Fruit fly (Drosophila melanogaster) whole organism, embryonic: ENCODE data around the gene CG15914.

Experiments
- Blimp-1 ChIP-seq: fragments of 200-800 bp; sonication (Bioruptor generic); optimal IDR thresholded peaks from 3 replicates; lab custom pipeline; 2018; ENCODE audit warnings: missing biosample characterization, missing genetic modification characterization, mild to moderate bottlenecking, moderate library complexity, missing genetic modification reagents
- BtbVII ChIP-seq: fragments of 200-800 bp; sonication (Bioruptor generic); optimal IDR thresholded peaks from 3 replicates; lab custom pipeline; 2017; ENCODE audit warnings: missing biosample characterization, mild to moderate bottlenecking, missing genetic modification characterization
- CG12942 ChIP-seq: fragments of 200-800 bp; sonication (Bioruptor generic); optimal IDR thresholded peaks from 3 replicates; lab custom pipeline; 2016; ENCODE audit warnings: missing biosample characterization, missing genetic modification characterization
- CG15479 ChIP-seq: fragments of 200-800 bp; sonication (Bioruptor generic); optimal IDR thresholded peaks from 3 replicates; lab custom pipeline; 2019; ENCODE audit warnings: missing biosample characterization, mild to moderate bottlenecking, missing genetic modification characterization, moderate library complexity
- CG15514 ChIP-seq: fragments of 200-800 bp; sonication (Bioruptor generic); optimal IDR thresholded peaks from 3 replicates; lab custom pipeline; 2017; ENCODE audit warnings: missing biosample characterization, missing genetic modification characterization, mild to moderate bottlenecking, moderate library complexity, missing genetic modification reagents
- CG32767 ChIP-seq: fragments of 200-800 bp; sonication (Bioruptor generic); IDR thresholded peaks from 2 replicates; pipeline ENCODE4 v1.3.6; 2022; ENCODE audit warnings: missing biosample characterization, missing genetic modification characterization
- CG34376 ChIP-seq: fragments of 200-800 bp; sonication (Bioruptor generic); optimal IDR thresholded peaks from 2 replicates; lab custom pipeline; 2018; ENCODE audit warnings: missing biosample characterization, mild to moderate bottlenecking, missing genetic modification characterization
- CG34422 ChIP-seq: fragments of 200-800 bp; sonication (Bioruptor generic); IDR thresholded peaks from 3 replicates; pipeline ENCODE4 v1.3.6; 2022; ENCODE audit warnings: missing biosample characterization, missing genetic modification characterization
- CG7745 ChIP-seq: fragments of 200-800 bp; sonication (Bioruptor generic); optimal IDR thresholded peaks from 2 replicates; lab custom pipeline; 2018; ENCODE audit warnings: missing biosample characterization, mild to moderate bottlenecking, missing genetic modification characterization, moderate library complexity
- CG8388 ChIP-seq: fragments of 200-800 bp; sonication (Bioruptor generic); optimal IDR thresholded peaks from 2 replicates; lab custom pipeline; 2019; ENCODE audit warnings: missing biosample characterization, mild to moderate bottlenecking, missing genetic modification characterization, moderate library complexity
- D ChIP-seq, 2 experiments: fragments of 200-800 bp in 1 of 2; fragments of >200 bp in 1 of 2; sonication (Bioruptor generic) in 1 of 2; optimal IDR thresholded peaks; 2 replicates in 1 of 2; 3 replicates in 1 of 2; lab custom pipeline; 2017; ENCODE audit warnings: mild to moderate bottlenecking in 1 of 2, missing biosample characterization in 1 of 2, missing genetic modification characterization in 1 of 2, missing genetic modification reagents in 1 of 2
- D19B ChIP-seq: fragments of 200-800 bp; sonication (Bioruptor generic); optimal IDR thresholded peaks from 2 replicates; lab custom pipeline; 2017; ENCODE audit warnings: missing biosample characterization, mild to moderate bottlenecking, missing genetic modification characterization
- Dip3 ChIP-seq: fragments of 200-800 bp; sonication (Bioruptor generic); optimal IDR thresholded peaks from 3 replicates; lab custom pipeline; 2016; ENCODE audit warnings: missing biosample characterization, missing genetic modification characterization
- Ets65A ChIP-seq: fragments of 200-800 bp; sonication (Bioruptor generic); peaks from one replicate; lab custom pipeline; 2016; ENCODE audit warnings: missing biosample characterization, missing genetic modification characterization
- HmgZ ChIP-seq: fragments of 200-800 bp; sonication (Bioruptor generic); optimal IDR thresholded peaks from 2 replicates; lab custom pipeline; 2018; ENCODE audit warnings: missing biosample characterization, mild to moderate bottlenecking, missing genetic modification characterization
- Hr39 ChIP-seq: fragments of >200 bp; optimal IDR thresholded peaks from 2 replicates; lab custom pipeline; 2017
- MESR4 ChIP-seq: fragments of 200-800 bp; sonication (Bioruptor generic); optimal IDR thresholded peaks from 2 replicates; lab custom pipeline; 2018; ENCODE audit warnings: missing biosample characterization, mild to moderate bottlenecking, missing genetic modification characterization, moderate library complexity
- Nf-YB ChIP-seq: fragments of 200-800 bp; sonication (Bioruptor generic); optimal IDR thresholded peaks from 3 replicates; lab custom pipeline; 2019; ENCODE audit warnings: missing biosample characterization, mild to moderate bottlenecking, missing genetic modification characterization, moderate library complexity
- Pdp1 ChIP-seq, 2 experiments: fragments of 200-800 bp; sonication (Bioruptor generic); optimal IDR thresholded peaks; 3 replicates each; lab custom pipeline; 2016; ENCODE audit warnings: missing biosample characterization in 2 of 2, missing genetic modification characterization in 2 of 2, mild to moderate bottlenecking in 1 of 2, moderate library complexity in 1 of 2
- Rx ChIP-seq: fragments of 200-800 bp; sonication (Bioruptor generic); IDR thresholded peaks from 2 replicates; pipeline ENCODE4 v1.3.6; 2022; ENCODE audit warnings: missing biosample characterization, missing genetic modification characterization
- Trl ChIP-seq, 3 experiments: fragments of >200 bp in 2 of 3; fragments of 200-800 bp in 1 of 3; sonication (Bioruptor generic) in 1 of 3; optimal IDR thresholded peaks; 2 replicates in 1 of 3; 3 replicates in 2 of 3; lab custom pipeline; 2016 to 2017; ENCODE audit warnings: missing biosample characterization in 1 of 3, missing genetic modification characterization in 1 of 3
- YL-1 ChIP-seq: fragments of 200-800 bp; sonication (Bioruptor generic); optimal IDR thresholded peaks from 3 replicates; lab custom pipeline; 2017; ENCODE audit warnings: missing biosample characterization, mild to moderate bottlenecking, missing genetic modification characterization
- cg ChIP-seq: fragments of 200-800 bp; sonication (Bioruptor generic); optimal IDR thresholded peaks from 3 replicates; lab custom pipeline; 2019; ENCODE audit warnings: missing biosample characterization, mild to moderate bottlenecking, missing genetic modification characterization, moderate library complexity
- chinmo ChIP-seq: fragments of 200-800 bp; sonication (Bioruptor generic); IDR thresholded peaks from 4 replicates; pipeline ENCODE4 v1.3.6; 2022; ENCODE audit warnings: missing biosample characterization, missing genetic modification characterization; ENCODE audit not compliant: partially characterized antibody
- crol ChIP-seq: fragments of 200-800 bp; sonication (Bioruptor generic); IDR thresholded peaks from 2 replicates; pipeline ENCODE4 v1.3.6; 2022; ENCODE audit warnings: missing biosample characterization, missing genetic modification characterization
- disco-r ChIP-seq: fragments of 200-800 bp; sonication (Bioruptor generic); optimal IDR thresholded peaks from 2 replicates; lab custom pipeline; 2016; ENCODE audit warnings: missing biosample characterization, missing genetic modification characterization
- ewg ChIP-seq: fragments of 200-800 bp; sonication (Bioruptor generic); optimal IDR thresholded peaks from 3 replicates; lab custom pipeline; 2017; ENCODE audit warnings: mild to moderate bottlenecking, missing biosample characterization, missing genetic modification reagents, missing genetic modification characterization
- grau ChIP-seq: fragments of 200-800 bp; optimal IDR thresholded peaks from 3 replicates; lab custom pipeline; 2019; ENCODE audit warnings: missing biosample characterization, mild to moderate bottlenecking, missing genetic modification characterization, moderate library complexity
- hbn ChIP-seq: fragments of 200-800 bp; sonication (Bioruptor generic); IDR thresholded peaks from 2 replicates; pipeline ENCODE4 v1.3.6; 2022; ENCODE audit warnings: missing biosample characterization, missing genetic modification characterization; ENCODE audit not compliant: partially characterized antibody
- kay ChIP-seq: fragments of 200-800 bp; sonication (Bioruptor generic); optimal IDR thresholded peaks from 2 replicates; lab custom pipeline; 2016; ENCODE audit warnings: missing biosample characterization, missing genetic modification characterization
- lbe ChIP-seq: fragments of 200-800 bp; sonication (Bioruptor generic); optimal IDR thresholded peaks from 2 replicates; lab custom pipeline; 2016; ENCODE audit warnings: missing biosample characterization, mild to moderate bottlenecking, missing genetic modification characterization
- nerfin-1 ChIP-seq: fragments of 200-800 bp; sonication (Bioruptor generic); optimal IDR thresholded peaks from 3 replicates; lab custom pipeline; 2019; ENCODE audit warnings: missing biosample characterization, mild to moderate bottlenecking, missing genetic modification characterization, moderate library complexity
- nom ChIP-seq: fragments of 200-800 bp; sonication (Bioruptor generic); optimal IDR thresholded peaks from 2 replicates; lab custom pipeline; 2017; ENCODE audit warnings: missing biosample characterization, missing genetic modification characterization, mild to moderate bottlenecking, moderate library complexity, missing genetic modification reagents
- oc ChIP-seq: fragments of 200-800 bp; sonication (Bioruptor generic); optimal IDR thresholded peaks from 2 replicates; lab custom pipeline; 2018; ENCODE audit warnings: missing biosample characterization, mild to moderate bottlenecking, missing genetic modification characterization, moderate library complexity
- phol ChIP-seq: fragments of 200-800 bp; sonication (Bioruptor generic); optimal IDR thresholded peaks from 3 replicates; lab custom pipeline; 2018; ENCODE audit warnings: missing biosample characterization, mild to moderate bottlenecking, missing genetic modification characterization, moderate library complexity
- row ChIP-seq: fragments of 200-800 bp; sonication (Bioruptor generic); IDR thresholded peaks from 3 replicates; pipeline ENCODE4 v1.3.6; 2022; ENCODE audit warnings: missing biosample characterization, missing genetic modification characterization
- sd ChIP-seq: fragments of 200-800 bp; sonication (Bioruptor generic); optimal IDR thresholded peaks from 3 replicates; lab custom pipeline; 2018; ENCODE audit warnings: missing biosample characterization, mild to moderate bottlenecking, missing genetic modification characterization, moderate library complexity
- sens ChIP-seq: fragments of 200-800 bp; sonication (Bioruptor generic); peaks from one replicate; lab custom pipeline; 2016; ENCODE audit warnings: missing biosample characterization, missing genetic modification characterization
- tll ChIP-seq, 2 experiments: fragments of 200-800 bp in 1 of 2; fragments of >200 bp in 1 of 2; sonication (Bioruptor generic) in 1 of 2; optimal IDR thresholded peaks; 2 replicates each; lab custom pipeline; 2017 to 2019; ENCODE audit warnings: missing biosample characterization in 2 of 2, missing genetic modification characterization in 2 of 2, mild to moderate bottlenecking in 1 of 2, moderate library complexity in 1 of 2
- wdn ChIP-seq: fragments of 200-800 bp; sonication (Bioruptor generic); IDR thresholded peaks from 2 replicates; pipeline ENCODE4 v1.3.6; 2022; ENCODE audit warnings: missing biosample characterization, missing genetic modification characterization
- yki ChIP-seq: fragments of >200 bp; optimal IDR thresholded peaks from 3 replicates; lab custom pipeline; 2018
- z ChIP-seq: fragments of 200-800 bp; sonication (Bioruptor generic); IDR thresholded peaks from 3 replicates; pipeline ENCODE4 v1.3.6; 2022; ENCODE audit warnings: missing biosample characterization, missing genetic modification characterization

The CG15914 gene

DNA sequence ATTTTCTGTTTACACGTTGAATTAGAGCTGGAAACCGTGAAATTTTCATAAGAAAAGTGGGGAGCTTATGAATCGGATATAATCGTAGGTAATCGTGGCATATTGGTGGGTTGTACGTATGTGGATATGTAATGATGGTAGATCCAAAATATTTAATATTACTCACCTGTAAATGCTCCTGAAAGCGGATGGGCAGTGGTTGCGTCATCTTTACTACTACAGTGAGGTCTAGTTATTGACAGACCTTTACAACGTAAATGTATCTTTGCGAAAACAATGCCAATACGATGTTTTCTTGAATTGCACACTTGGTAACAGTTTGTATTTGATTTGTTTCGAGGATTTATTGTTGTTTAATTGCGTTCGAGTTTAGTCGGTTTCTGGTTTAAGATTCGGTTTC, 19.3 kb upstream of the CG15914 start:
- peak; percentile 70 for TF ChIP-seq grau (tag; lab: Kevin White, UChicago)
- no peak for TF ChIP-seq sd (tag; lab: Kevin White, UChicago)
- no peak for TF ChIP-seq z (GFP tag; lab: Robert Waterston, UW)
- peak in 1 of 2 experiments; percentile 80 for TF ChIP-seq Pdp1 (GFP tag; optimal IDR thresholded peaks at IDR 0.05; lab: Kevin White, UChicago)
- peak; percentile 56 for TF ChIP-seq sens (GFP tag; lab: Kevin White, UChicago)

DNA sequence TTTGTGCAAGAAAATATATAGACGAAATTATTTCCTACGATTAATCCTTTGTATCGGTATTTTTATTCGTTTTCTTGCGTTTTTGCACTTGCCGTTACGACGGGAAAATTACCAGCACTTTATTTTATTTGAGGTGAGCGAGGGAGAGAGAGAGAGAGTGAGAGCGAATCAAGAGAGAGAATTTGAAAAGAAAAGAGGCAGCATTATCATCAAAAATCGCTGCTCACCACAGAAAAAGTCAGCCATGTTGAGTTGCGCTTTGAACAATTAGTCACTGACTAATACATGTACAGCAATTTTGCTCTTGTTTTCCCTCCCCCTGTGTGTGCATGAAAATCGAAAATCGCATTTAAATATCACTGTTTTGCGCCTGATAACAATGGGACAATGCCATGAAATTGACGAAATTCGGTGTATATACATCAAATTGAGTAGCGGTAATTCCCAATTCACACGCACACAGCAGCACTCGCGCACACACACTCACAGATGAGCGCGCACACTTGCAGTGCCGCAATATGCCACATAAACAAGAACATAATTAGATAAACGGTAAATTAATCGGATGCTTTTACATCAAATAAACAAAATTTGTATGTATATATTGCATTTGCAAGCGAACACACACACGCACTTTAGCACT, 18.5 kb upstream of the CG15914 start:
- TF ChIP-seq disco-r (no peak), BtbVII (peak; percentile 24), ewg (GFP tag; lab: Kevin White, UChicago) (peak; percentile 9), cg (peak; percentile 95), Trl (optimal IDR thresholded peaks at IDR 0.05; lab: Kevin White, UChicago) (peak; percentile 89 to 96), Trl (GFP tag; optimal IDR thresholded peaks at IDR 0.05; lab: Kevin White, UChicago) (peak; percentile 5), crol (0 out of 2 replicates have a peak, but pooled peaks have one; percentile 9), lbe (GFP tag; lab: Kevin White, UChicago) (peak; percentile 52), row (GFP tag; lab: Robert Waterston, UW) (peak; percentile 18; the same call in 1 of the 3 replicates), nerfin-1 (peak; percentile 75), Hr39 (lab: Kevin White, UChicago) (no peak), hbn (peak; percentile 39; the same call in 1 of the 2 replicates), CG34376 (peak; percentile 49), kay (peak; percentile 81), Blimp-1 (no peak), HmgZ (no peak), CG7745 (tag; lab: Kevin White, UChicago) (peak; percentile 21), MESR4 (GFP tag; lab: Kevin White, UChicago) (peak; percentile 60), nom (GFP tag; lab: Kevin White, UChicago) (peak; percentile 57), yki (lab: Kevin White, UChicago) (peak; percentile 28), phol (tag; lab: Kevin White, UChicago) (peak; percentile 92), Dip3 (GFP tag; lab: Kevin White, UChicago) (no peak), chinmo (GFP tag; lab: Robert Waterston, UW) (peak; percentile 51; the same call in 1 of the 4 replicates), CG32767 (GFP tag; lab: Robert Waterston, UW) (peak; percentile 79), Ets65A (GFP tag; lab: Kevin White, UChicago) (no peak), oc (tag; lab: Kevin White, UChicago) (no peak), tll (GFP tag; optimal IDR thresholded peaks at IDR 0.05; lab: Kevin White, UChicago) (peak in 1 of 2 experiments; percentile 13), YL-1 (GFP tag; lab: Kevin White, UChicago) (peak; percentile 44), CG8388 (no peak), D (optimal IDR thresholded peaks at IDR 0.05; lab: Kevin White, UChicago) (peak; percentile 45), D (GFP tag; optimal IDR thresholded peaks at IDR 0.05; lab: Kevin White, UChicago) (no peak), D19B (peak; percentile 55), Rx (no peak), sens (GFP tag; lab: Kevin White, UChicago) (peak; percentile 50), CG12942 (GFP tag; lab: Kevin White, UChicago) (no peak), wdn (GFP tag; lab: Robert Waterston, UW) (no peak), Nf-YB (GFP tag; lab: Kevin White, UChicago) (peak; percentile 16), CG15514 (GFP tag; lab: Kevin White, UChicago) (peak; percentile 0), CG15479 (GFP tag; lab: Kevin White, UChicago) (peak; percentile 17), CG34422 (GFP tag; lab: Robert Waterston, UW) (peak; percentile 18; the same call in 1 of the 3 replicates)
- TF ChIP-seq, all 482 proteins: peak for 27
